Worm (Caenorhabditis elegans) whole organism, L1 larva: ENCODE results near the gene T24D8.6.
A peak's percentile ranks its signal among the peaks of the same experiment; 100 is the strongest.

Experiments used
- C16A3.4 ChIP-seq: fragments of 150-350 bp; optimal IDR thresholded peaks from 2 replicates; lab custom pipeline; 2014; ENCODE audit warnings: missing biosample characterization, missing genetic modification characterization
- C34B4.2 ChIP-seq: sonication (generic microtip); optimal IDR thresholded peaks from 2 replicates; lab custom pipeline; 2017; ENCODE audit warnings: mild to moderate bottlenecking, missing genetic modification characterization, missing compliant biosample characterization
- F16B12.6 ChIP-seq: fragments of 150-350 bp; optimal IDR thresholded peaks from 2 replicates; lab custom pipeline; 2014; ENCODE audit warnings: missing biosample characterization, missing genetic modification characterization
- aha-1 ChIP-seq: fragments of 150-350 bp; optimal IDR thresholded peaks from 2 replicates; lab custom pipeline; 2014; ENCODE audit warnings: missing biosample characterization, missing genetic modification characterization
- alr-1 ChIP-seq: fragments of 200-800 bp; sonication (Bioruptor generic); optimal IDR thresholded peaks from 2 replicates; lab custom pipeline; 2018; ENCODE audit warnings: borderline replicate concordance, mild to moderate bottlenecking, missing genetic modification characterization, missing compliant biosample characterization
- ama-1 ChIP-seq: fragments of 150-350 bp; optimal IDR thresholded peaks from 2 replicates; lab custom pipeline; 2014
- blmp-1 ChIP-seq: fragments of 150-350 bp; optimal IDR thresholded peaks from 2 replicates; lab custom pipeline; 2014; ENCODE audit warnings: missing biosample characterization, missing genetic modification characterization
- ceh-90 ChIP-seq: sonication (generic microtip); optimal IDR thresholded peaks from 2 replicates; lab custom pipeline; 2016; ENCODE audit warnings: missing genetic modification characterization, missing compliant biosample characterization
- ces-1 ChIP-seq: fragments of 150-350 bp; optimal IDR thresholded peaks from 2 replicates; lab custom pipeline; 2014; ENCODE audit warnings: missing biosample characterization, missing genetic modification reagents, missing genetic modification characterization
- efl-3 ChIP-seq: fragments of 200-800 bp; sonication (Bioruptor generic); optimal IDR thresholded peaks from 2 replicates; lab custom pipeline; 2018; ENCODE audit warnings: mild to moderate bottlenecking, missing genetic modification characterization, missing compliant biosample characterization
- egl-13 ChIP-seq: sonication (generic microtip); optimal IDR thresholded peaks from 2 replicates; lab custom pipeline; 2016; ENCODE audit warnings: missing genotype, missing genetic modification reagents, missing genetic modification characterization, missing compliant biosample characterization
- elt-2 ChIP-seq: sonication (generic microtip); optimal IDR thresholded peaks from 2 replicates; lab custom pipeline; 2016; ENCODE audit warnings: missing genetic modification characterization, mild to moderate bottlenecking, inconsistent platforms, missing compliant biosample characterization, missing genetic modification reagents
- elt-3 ChIP-seq, 6 experiments: fragments of 150-350 bp in 1 of 6; sonication (generic microtip); optimal IDR thresholded peaks; 2 replicates each; lab custom pipeline; 2017 to 2018; ENCODE audit warnings: missing biosample characterization in 6 of 6, missing genetic modification characterization in 6 of 6, inconsistent platforms in 1 of 6
- ets-5 ChIP-seq: fragments of 200-800 bp; sonication (Bioruptor generic); IDR thresholded peaks from 2 replicates; pipeline ENCODE4 v1.3.6; 2022; ENCODE audit warnings: missing genetic modification characterization, missing compliant biosample characterization
- fkh-10 ChIP-seq: sonication (generic microtip); optimal IDR thresholded peaks from 2 replicates; lab custom pipeline; 2017; ENCODE audit warnings: missing biosample characterization, missing genetic modification reagents, missing genetic modification characterization
- hlh-17 ChIP-seq: fragments of 200-800 bp; sonication (Bioruptor generic); optimal IDR thresholded peaks from 2 replicates; lab custom pipeline; 2018; ENCODE audit warnings: missing genetic modification characterization, mild to moderate bottlenecking, missing compliant biosample characterization, moderate library complexity, borderline replicate concordance
- hlh-4 ChIP-seq: sonication (generic microtip); optimal IDR thresholded peaks from 2 replicates; lab custom pipeline; 2016; ENCODE audit warnings: mild to moderate bottlenecking, missing genetic modification characterization, missing compliant biosample characterization
- hpl-2 ChIP-seq: fragments of 150-350 bp; optimal IDR thresholded peaks from 2 replicates; lab custom pipeline; 2014; ENCODE audit warnings: missing biosample characterization, missing genetic modification reagents, missing genetic modification characterization
- irx-1 ChIP-seq: sonication (generic microtip); optimal IDR thresholded peaks from 2 replicates; lab custom pipeline; 2016; ENCODE audit warnings: missing genetic modification characterization, missing compliant biosample characterization
- isw-1 ChIP-seq: fragments of 200-800 bp; sonication (Bioruptor generic); IDR thresholded peaks from 2 replicates; pipeline ENCODE4 v1.3.6; 2022; ENCODE audit warnings: missing genetic modification characterization, missing compliant biosample characterization
- lin-14 ChIP-seq: fragments of 200-800 bp; sonication (Bioruptor generic); optimal IDR thresholded peaks from 2 replicates; lab custom pipeline; 2018; ENCODE audit warnings: mild to moderate bottlenecking, missing genetic modification characterization, moderate library complexity, missing compliant biosample characterization
- lin-39 ChIP-seq: fragments of 150-350 bp; optimal IDR thresholded peaks from 2 replicates; lab custom pipeline; 2014; ENCODE audit warnings: missing biosample characterization, missing genetic modification reagents, missing genetic modification characterization
- lir-3 ChIP-seq: sonication (generic microtip); optimal IDR thresholded peaks from 2 replicates; lab custom pipeline; 2016; ENCODE audit warnings: mild to moderate bottlenecking, missing genetic modification characterization, moderate library complexity, missing compliant biosample characterization; ENCODE audit not compliant: poor library complexity
- mab-9 ChIP-seq: fragments of 200-800 bp; sonication (Bioruptor generic); IDR thresholded peaks from 2 replicates; pipeline ENCODE4 v1.3.6; 2022; ENCODE audit warnings: missing genetic modification reagents, missing genetic modification characterization, missing compliant biosample characterization
- mef-2 ChIP-seq: fragments of 150-350 bp; optimal IDR thresholded peaks from 2 replicates; lab custom pipeline; 2014; ENCODE audit warnings: missing biosample characterization, missing genetic modification characterization
- nhr-12 ChIP-seq: sonication (generic microtip); optimal IDR thresholded peaks from 2 replicates; lab custom pipeline; 2017; ENCODE audit warnings: missing biosample characterization, missing genetic modification characterization
- nhr-19 ChIP-seq: fragments of 200-800 bp; sonication (Bioruptor generic); conservative IDR thresholded peaks from 2 replicates; pipeline ENCODE4 v1.3.6; 2022; ENCODE audit warnings: missing genetic modification characterization, missing compliant biosample characterization
- nhr-237 ChIP-seq: fragments of 150-350 bp; optimal IDR thresholded peaks from 2 replicates; lab custom pipeline; 2014; ENCODE audit warnings: missing biosample characterization, missing genetic modification characterization
- nhr-28 ChIP-seq: fragments of 150-350 bp; optimal IDR thresholded peaks from 2 replicates; lab custom pipeline; 2014; ENCODE audit warnings: missing biosample characterization, missing genetic modification characterization
- nhr-47 ChIP-seq: sonication (generic microtip); optimal IDR thresholded peaks from 2 replicates; lab custom pipeline; 2016; ENCODE audit warnings: mild to moderate bottlenecking, missing genetic modification characterization, moderate library complexity, missing compliant biosample characterization
- nhr-71 ChIP-seq: sonication (generic microtip); optimal IDR thresholded peaks from 2 replicates; lab custom pipeline; 2016; ENCODE audit warnings: mild to moderate bottlenecking, missing genetic modification characterization, moderate library complexity, missing compliant biosample characterization
- nhr-76 ChIP-seq: sonication (generic microtip); optimal IDR thresholded peaks from 2 replicates; lab custom pipeline; 2017; ENCODE audit warnings: missing biosample characterization, missing genetic modification characterization
- nhr-85 ChIP-seq: sonication (generic microtip); peaks from one replicate; lab custom pipeline; 2016; ENCODE audit warnings: missing genetic modification characterization, inconsistent platforms, missing compliant biosample characterization
- nhr-90 ChIP-seq: sonication (generic microtip); optimal IDR thresholded peaks from 2 replicates; lab custom pipeline; 2016; ENCODE audit warnings: mild to moderate bottlenecking, missing genetic modification characterization, missing compliant biosample characterization; ENCODE audit not compliant: poor library complexity
- pqm-1 ChIP-seq: sonication (generic microtip); optimal IDR thresholded peaks from 3 replicates; lab custom pipeline; 2017; ENCODE audit warnings: missing biosample characterization, missing genetic modification characterization
- rnt-1 ChIP-seq: sonication (generic microtip); optimal IDR thresholded peaks from 2 replicates; lab custom pipeline; 2016; ENCODE audit warnings: mild to moderate bottlenecking, missing genetic modification characterization, moderate library complexity, missing compliant biosample characterization
- skn-1 ChIP-seq: fragments of 150-350 bp; optimal IDR thresholded peaks from 2 replicates; lab custom pipeline; 2014; ENCODE audit warnings: missing biosample characterization, missing genetic modification characterization
- snu-23 ChIP-seq: sonication (generic microtip); optimal IDR thresholded peaks from 2 replicates; lab custom pipeline; 2016; ENCODE audit warnings: missing genetic modification characterization, missing compliant biosample characterization
- sptf-1 ChIP-seq: fragments of 150-350 bp; optimal IDR thresholded peaks from 2 replicates; lab custom pipeline; 2014; ENCODE audit warnings: missing biosample characterization, missing genetic modification characterization
- sup-37 ChIP-seq: fragments of 200-800 bp; sonication (Bioruptor generic); optimal IDR thresholded peaks from 2 replicates; lab custom pipeline; 2018; ENCODE audit warnings: mild to moderate bottlenecking, missing genetic modification characterization, missing compliant biosample characterization
- swsn-7 ChIP-seq: sonication (generic microtip); optimal IDR thresholded peaks from 2 replicates; lab custom pipeline; 2016; ENCODE audit warnings: missing genetic modification characterization, missing compliant biosample characterization
- tlp-1 ChIP-seq: fragments of 150-350 bp; optimal IDR thresholded peaks from 2 replicates; lab custom pipeline; 2014; ENCODE audit warnings: missing biosample characterization, missing genetic modification characterization
- unc-30 ChIP-seq: sonication (generic microtip); optimal IDR thresholded peaks from 2 replicates; lab custom pipeline; 2017; ENCODE audit warnings: missing biosample characterization, missing genetic modification characterization
- vab-15 ChIP-seq: sonication (generic microtip); optimal IDR thresholded peaks from 2 replicates; lab custom pipeline; 2017; ENCODE audit warnings: missing genotype, mild to moderate bottlenecking, missing genetic modification characterization, missing compliant biosample characterization
- zag-1 ChIP-seq: fragments of 150-350 bp; optimal IDR thresholded peaks from 2 replicates; lab custom pipeline; 2014; ENCODE audit warnings: missing biosample characterization, missing genetic modification characterization
- zip-4 ChIP-seq: fragments of 200-800 bp; sonication (Bioruptor generic); optimal IDR thresholded peaks from 2 replicates; lab custom pipeline; 2018; ENCODE audit warnings: mild to moderate bottlenecking, missing genetic modification characterization, moderate library complexity, missing compliant biosample characterization
- ztf-11 ChIP-seq, 2 experiments: sonication (generic microtip); optimal IDR thresholded peaks; 2 replicates each; lab custom pipeline; 2016 to 2017; ENCODE audit warnings: missing genetic modification characterization in 2 of 2, missing biosample characterization in 1 of 2, missing compliant biosample characterization in 1 of 2
- ztf-4 ChIP-seq: fragments of 150-350 bp; optimal IDR thresholded peaks from 2 replicates; lab custom pipeline; 2014; ENCODE audit warnings: missing biosample characterization, missing genetic modification characterization

T24D8.6 gene

DNA sequence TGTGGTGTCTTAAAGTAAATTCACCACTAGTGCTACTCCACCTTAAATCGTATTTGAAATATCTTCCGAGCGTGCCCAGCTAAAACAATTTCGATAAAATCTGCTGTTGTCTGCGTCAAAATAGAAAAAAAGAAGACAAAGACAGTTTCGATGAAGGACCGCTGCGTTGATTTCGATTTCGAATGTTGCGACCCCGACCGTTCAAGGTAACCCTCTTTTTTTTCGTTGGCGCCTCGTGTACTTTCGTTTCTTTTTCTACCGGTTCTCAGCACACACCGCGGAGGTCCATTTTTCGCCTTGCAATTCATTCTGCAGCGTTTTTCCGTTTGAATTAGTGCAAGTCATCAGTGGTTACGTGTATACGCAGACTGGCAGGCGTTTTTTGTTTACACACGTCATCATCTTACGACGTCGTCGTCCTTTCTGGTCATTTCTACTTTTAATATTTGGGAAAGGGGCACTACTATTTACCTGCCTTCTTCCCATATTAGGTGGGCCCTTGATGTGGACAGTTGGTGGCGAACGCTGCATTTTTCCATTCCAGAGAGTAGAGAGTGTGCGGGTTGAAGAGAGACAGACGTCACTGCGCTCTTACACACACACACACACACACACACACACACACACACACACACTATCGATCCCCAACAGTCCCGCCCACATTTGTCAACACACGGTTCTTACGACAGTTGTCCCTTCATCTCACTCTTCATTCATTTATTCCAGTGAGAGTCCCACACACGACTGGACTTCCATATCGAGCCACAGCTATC lies 2.4 kb upstream of the T24D8.6 start (continued):
- TF ChIP-seq C16A3.4 (tag; lab: Kevin White, UChicago) (no peak), nhr-47 (tag; lab: Kevin White, UChicago) (peak; percentile 13)

DNA sequence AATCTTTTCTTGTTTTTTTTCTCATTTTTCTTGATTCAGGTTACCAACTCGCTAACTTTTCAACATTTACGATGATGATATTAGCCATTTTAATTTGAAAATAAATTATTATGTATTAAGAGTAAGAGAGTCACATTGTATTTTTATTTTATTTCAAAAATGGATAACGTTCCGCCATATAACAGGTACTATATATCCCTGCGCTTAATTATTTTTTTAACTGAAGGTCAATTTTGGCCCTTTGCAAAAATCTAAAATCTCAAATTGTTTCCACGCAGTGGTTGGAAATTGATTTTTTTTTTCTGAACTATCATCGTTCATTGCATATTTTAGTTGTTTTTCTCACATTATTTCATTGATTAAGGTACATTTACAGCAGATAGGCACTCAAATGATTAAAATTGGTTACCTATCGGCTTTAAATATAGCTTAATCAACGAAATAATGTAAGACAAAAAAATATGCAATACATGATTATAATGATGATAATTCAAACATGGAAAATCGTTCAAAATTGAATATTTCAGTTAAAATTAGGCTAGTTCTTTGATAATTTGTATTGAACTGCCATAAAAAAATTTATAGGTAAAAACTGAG lies 989 bp downstream of the T24D8.6 start:
- TF ChIP-seq alr-1 (tag; lab: Kevin White, UChicago) (no peak), nhr-237 (tag; lab: Kevin White, UChicago) (peak; percentile 90), nhr-19 (peak; percentile 88), C34B4.2 (tag; lab: Kevin White, UChicago) (no peak), tlp-1 (tag; lab: Kevin White, UChicago) (no peak), ceh-90 (tag; lab: Kevin White, UChicago) (no peak), lin-14 (GFP tag; lab: Kevin White, UChicago) (peak; percentile 85), nhr-90 (tag; lab: Kevin White, UChicago) (peak; percentile 97), ces-1 (GFP tag; lab: Kevin White, UChicago) (no peak), skn-1 (tag; lab: Kevin White, UChicago) (peak; percentile 99), mef-2 (tag; lab: Kevin White, UChicago) (no peak), zip-4 (GFP tag; lab: Kevin White, UChicago) (peak; percentile 65), irx-1 (tag; lab: Kevin White, UChicago) (peak; percentile 85), elt-3 (tag; optimal IDR thresholded peaks at IDR 0.05; lab: Kevin White, UChicago) (peak in 5 of 6 experiments; percentile 32 to 96 (median 77)), aha-1 (tag; lab: Kevin White, UChicago) (no peak), mab-9 (GFP tag; lab: Robert Waterston, UW) (peak; percentile 69; the same call in 1 of the 2 replicates), nhr-76 (tag; lab: Kevin White, UChicago) (no peak), nhr-28 (tag; lab: Kevin White, UChicago) (peak; percentile 46), fkh-10 (GFP tag; lab: Kevin White, UChicago) (peak; percentile 78), lir-3 (tag; lab: Kevin White, UChicago) (peak; percentile 70), elt-2 (tag; lab: Kevin White, UChicago) (peak; percentile 67), sup-37 (GFP tag; lab: Kevin White, UChicago) (peak; percentile 31), egl-13 (tag; lab: Kevin White, UChicago) (peak; percentile 61), lin-39 (peak; percentile 86), efl-3 (GFP tag; lab: Kevin White, UChicago) (peak; percentile 72), hlh-17 (no peak), ama-1 (lab: Kevin White, UChicago) (no peak), ztf-11 (tag; optimal IDR thresholded peaks at IDR 0.05; lab: Kevin White, UChicago) (peak in 1 of 2 experiments; percentile 50), sptf-1 (tag; lab: Kevin White, UChicago) (no peak), C16A3.4 (tag; lab: Kevin White, UChicago) (peak; percentile 85), nhr-71 (peak; percentile 91), ets-5 (GFP tag; lab: Robert Waterston, UW) (no peak), F16B12.6 (tag; lab: Kevin White, UChicago) (no peak), swsn-7 (peak; percentile 79), hlh-4 (tag; lab: Kevin White, UChicago) (no peak), nhr-12 (peak; percentile 44), hpl-2 (peak; percentile 96), unc-30 (tag; lab: Kevin White, UChicago) (no peak), vab-15 (no peak), nhr-85 (tag; lab: Kevin White, UChicago) (peak; percentile 94), rnt-1 (peak; percentile 68), isw-1 (GFP tag; lab: Robert Waterston, UW) (peak; percentile 48), pqm-1 (tag; lab: Kevin White, UChicago) (no peak), blmp-1 (no peak), snu-23 (peak; percentile 95), zag-1 (tag; lab: Kevin White, UChicago) (no peak), nhr-47 (tag; lab: Kevin White, UChicago) (peak; percentile 96), ztf-4 (peak; percentile 81)
